Fruit fly (Drosophila melanogaster) whole organism, embryonic: Measurements from ENCODE around the gene GCC88.

ENCODE experiments used
- Abd-B ChIP-seq: fragments of 200-800 bp; sonication (Bioruptor generic); optimal IDR thresholded peaks from 2 replicates; lab custom pipeline; 2018; ENCODE audit warnings: missing biosample characterization, mild to moderate bottlenecking, missing genetic modification characterization, moderate library complexity
- B-H1 ChIP-seq: fragments of 200-800 bp; sonication (Bioruptor generic); IDR thresholded peaks from 3 replicates; pipeline ENCODE4 v1.3.6; 2022; ENCODE audit warnings: missing biosample characterization, missing genetic modification characterization
- B-H2 ChIP-seq: fragments of 200-800 bp; sonication (Bioruptor generic); optimal IDR thresholded peaks from 2 replicates; lab custom pipeline; 2018; ENCODE audit warnings: missing biosample characterization, mild to moderate bottlenecking, missing genetic modification characterization
- C15 ChIP-seq: fragments of 200-800 bp; sonication (Bioruptor generic); IDR thresholded peaks from 3 replicates; pipeline ENCODE4 v1.3.6; 2022; ENCODE audit warnings: missing biosample characterization, missing genetic modification characterization
- CG10431 ChIP-seq: fragments of 200-800 bp; sonication (Bioruptor generic); optimal IDR thresholded peaks from 3 replicates; lab custom pipeline; 2018; ENCODE audit warnings: missing biosample characterization, mild to moderate bottlenecking, missing genetic modification characterization
- CG10979 ChIP-seq: fragments of 200-800 bp; sonication (Bioruptor generic); optimal IDR thresholded peaks from 2 replicates; lab custom pipeline; 2018; ENCODE audit warnings: missing biosample characterization, mild to moderate bottlenecking, missing genetic modification characterization, moderate library complexity
- CG11456 ChIP-seq: fragments of 200-800 bp; sonication (Bioruptor generic); IDR thresholded peaks from 3 replicates; pipeline ENCODE4 v1.3.6; 2022; ENCODE audit warnings: missing biosample characterization, missing genetic modification characterization
- CG12071 ChIP-seq: fragments of 200-800 bp; sonication (Bioruptor generic); optimal IDR thresholded peaks from 3 replicates; lab custom pipeline; 2018; ENCODE audit warnings: missing biosample characterization, mild to moderate bottlenecking, missing genetic modification characterization
- CG12104 ChIP-seq: fragments of 200-800 bp; sonication (Bioruptor generic); optimal IDR thresholded peaks from 3 replicates; lab custom pipeline; 2016; ENCODE audit warnings: missing biosample characterization, missing genetic modification characterization
- CG12219 ChIP-seq: fragments of 200-800 bp; sonication (Bioruptor generic); optimal IDR thresholded peaks from 3 replicates; lab custom pipeline; 2018; ENCODE audit warnings: missing biosample characterization, mild to moderate bottlenecking, missing genetic modification characterization
- CG1233 ChIP-seq: fragments of 200-800 bp; sonication (Bioruptor generic); optimal IDR thresholded peaks from 4 replicates; lab custom pipeline; 2018; ENCODE audit warnings: missing biosample characterization, mild to moderate bottlenecking, missing genetic modification characterization
- CG12744 ChIP-seq: fragments of 200-800 bp; sonication (Bioruptor generic); optimal IDR thresholded peaks from 2 replicates; lab custom pipeline; 2016; ENCODE audit warnings: missing biosample characterization, missing genetic modification characterization
- CG14710 ChIP-seq: fragments of 200-800 bp; sonication (Bioruptor generic); optimal IDR thresholded peaks from 3 replicates; lab custom pipeline; 2019; ENCODE audit warnings: missing biosample characterization, mild to moderate bottlenecking, missing genetic modification characterization, moderate library complexity
- CG15479 ChIP-seq: fragments of 200-800 bp; sonication (Bioruptor generic); optimal IDR thresholded peaks from 3 replicates; lab custom pipeline; 2019; ENCODE audit warnings: missing biosample characterization, mild to moderate bottlenecking, missing genetic modification characterization, moderate library complexity
- CG16779 ChIP-seq: fragments of 200-800 bp; sonication (Bioruptor generic); IDR thresholded peaks from 2 replicates; pipeline ENCODE4 v1.3.6; 2022; ENCODE audit warnings: missing biosample characterization, missing genetic modification characterization
- CG16813 ChIP-seq: fragments of 200-800 bp; sonication (Bioruptor generic); IDR thresholded peaks from 3 replicates; pipeline ENCODE4 v1.3.6; 2022; ENCODE audit warnings: missing biosample characterization, missing genetic modification characterization; ENCODE audit not compliant: partially characterized antibody
- CG17361 ChIP-seq: fragments of 200-800 bp; sonication (Bioruptor generic); IDR thresholded peaks from 3 replicates; pipeline ENCODE4 v1.3.6; 2022; ENCODE audit warnings: missing biosample characterization, missing genetic modification characterization
- CG17612 ChIP-seq: fragments of 200-800 bp; sonication (Bioruptor generic); IDR thresholded peaks from 2 replicates; pipeline ENCODE4 v1.3.6; 2022; ENCODE audit warnings: missing biosample characterization, missing genetic modification characterization
- CG18011 ChIP-seq: fragments of 200-800 bp; sonication (Bioruptor generic); optimal IDR thresholded peaks from 2 replicates; lab custom pipeline; 2017; ENCODE audit warnings: missing biosample characterization, missing genetic modification characterization, mild to moderate bottlenecking, moderate library complexity, missing genotype
- CG2116 ChIP-seq: fragments of 200-800 bp; sonication (Bioruptor generic); optimal IDR thresholded peaks from 3 replicates; lab custom pipeline; 2018; ENCODE audit warnings: missing biosample characterization, mild to moderate bottlenecking, missing genetic modification characterization
- CG30403 ChIP-seq: fragments of 200-800 bp; sonication (Bioruptor generic); optimal IDR thresholded peaks from 3 replicates; lab custom pipeline; 2016; ENCODE audit warnings: missing biosample characterization, missing genetic modification characterization
- CG31224 ChIP-seq: fragments of 200-800 bp; sonication (Bioruptor generic); IDR thresholded peaks from 2 replicates; pipeline ENCODE4 v1.3.6; 2022; ENCODE audit warnings: missing biosample characterization, missing genetic modification characterization
- CG31441 ChIP-seq: fragments of 200-800 bp; sonication (Bioruptor generic); IDR thresholded peaks from 2 replicates; pipeline ENCODE4 v1.3.6; 2022; ENCODE audit warnings: missing biosample characterization, missing genetic modification characterization
- CG6272 ChIP-seq: fragments of 200-800 bp; sonication (Bioruptor generic); IDR thresholded peaks from 2 replicates; pipeline ENCODE4 v1.3.6; 2022; ENCODE audit warnings: missing biosample characterization, missing genetic modification characterization
- CG6654 ChIP-seq: fragments of 200-800 bp; sonication (Bioruptor generic); optimal IDR thresholded peaks from 2 replicates; lab custom pipeline; 2017; ENCODE audit warnings: missing biosample characterization, mild to moderate bottlenecking, missing genetic modification characterization
- CG6791 ChIP-seq: fragments of 200-800 bp; sonication (Bioruptor generic); IDR thresholded peaks from 3 replicates; pipeline ENCODE4 v1.3.6; 2022; ENCODE audit warnings: missing biosample characterization, missing genetic modification characterization; ENCODE audit not compliant: partially characterized antibody
- CG7556 ChIP-seq: fragments of 200-800 bp; sonication (Bioruptor generic); optimal IDR thresholded peaks from 2 replicates; lab custom pipeline; 2017; ENCODE audit warnings: missing biosample characterization, mild to moderate bottlenecking, missing genetic modification characterization
- CG7745 ChIP-seq: fragments of 200-800 bp; sonication (Bioruptor generic); optimal IDR thresholded peaks from 2 replicates; lab custom pipeline; 2018; ENCODE audit warnings: missing biosample characterization, mild to moderate bottlenecking, missing genetic modification characterization, moderate library complexity
- CG8290 ChIP-seq, 3 experiments: fragments of 200-800 bp; sonication (Bioruptor generic); optimal IDR thresholded peaks; 2 replicates each; lab custom pipeline; 2016 to 2019; ENCODE audit warnings: missing biosample characterization in 3 of 3, missing genetic modification characterization in 3 of 3, mild to moderate bottlenecking in 2 of 3, moderate library complexity in 1 of 3
- CG8359 ChIP-seq: fragments of 200-800 bp; sonication (Bioruptor generic); optimal IDR thresholded peaks from 2 replicates; lab custom pipeline; 2017; ENCODE audit warnings: missing biosample characterization, mild to moderate bottlenecking, missing genetic modification characterization, borderline replicate concordance
- CG9727 ChIP-seq: fragments of 200-800 bp; sonication (Bioruptor generic); optimal IDR thresholded peaks from 3 replicates; lab custom pipeline; 2017; ENCODE audit warnings: missing biosample characterization, mild to moderate bottlenecking, missing genetic modification characterization
- CG9797 ChIP-seq: fragments of 200-800 bp; sonication (Bioruptor generic); optimal IDR thresholded peaks from 3 replicates; lab custom pipeline; 2018; ENCODE audit warnings: missing biosample characterization, mild to moderate bottlenecking, missing genetic modification characterization
- CHES-1-like ChIP-seq: fragments of 200-800 bp; sonication (Bioruptor generic); optimal IDR thresholded peaks from 2 replicates; lab custom pipeline; 2016; ENCODE audit warnings: missing biosample characterization, missing genetic modification characterization
- Dip3 ChIP-seq: fragments of 200-800 bp; sonication (Bioruptor generic); optimal IDR thresholded peaks from 3 replicates; lab custom pipeline; 2016; ENCODE audit warnings: missing biosample characterization, missing genetic modification characterization
- Ets97D ChIP-seq: fragments of 200-800 bp; sonication (Bioruptor generic); optimal IDR thresholded peaks from 3 replicates; lab custom pipeline; 2016; ENCODE audit warnings: missing biosample characterization, missing genetic modification characterization
- Hand ChIP-seq: fragments of 200-800 bp; sonication (Bioruptor generic); optimal IDR thresholded peaks from 2 replicates; lab custom pipeline; 2017; ENCODE audit warnings: mild to moderate bottlenecking, missing biosample characterization, missing genetic modification reagents, missing genetic modification characterization
- Six4 ChIP-seq: fragments of 200-800 bp; sonication (Bioruptor generic); optimal IDR thresholded peaks from 2 replicates; lab custom pipeline; 2016; ENCODE audit warnings: missing biosample characterization, missing genetic modification characterization
- Sry-β ChIP-seq: fragments of 200-800 bp; sonication (Bioruptor generic); optimal IDR thresholded peaks from 2 replicates; lab custom pipeline; 2018; ENCODE audit warnings: missing biosample characterization, mild to moderate bottlenecking, missing genetic modification characterization, moderate library complexity
- TFAM ChIP-seq: fragments of 200-800 bp; sonication (Bioruptor generic); optimal IDR thresholded peaks from 2 replicates; lab custom pipeline; 2017; ENCODE audit warnings: missing biosample characterization, missing genetic modification characterization, inconsistent platforms
- bcd ChIP-seq: fragments of 200-800 bp; sonication (Bioruptor generic); optimal IDR thresholded peaks from 2 replicates; lab custom pipeline; 2017; ENCODE audit warnings: missing biosample characterization, mild to moderate bottlenecking, missing genetic modification characterization
- dati ChIP-seq: fragments of 200-800 bp; sonication (Bioruptor generic); IDR thresholded peaks from 2 replicates; pipeline ENCODE4 v1.3.6; 2022; ENCODE audit warnings: missing biosample characterization, missing genetic modification characterization
- gcm ChIP-seq: fragments of 200-800 bp; sonication (Bioruptor generic); optimal IDR thresholded peaks from 2 replicates; lab custom pipeline; 2019; ENCODE audit warnings: missing biosample characterization, mild to moderate bottlenecking, missing genetic modification characterization, moderate library complexity
- ind ChIP-seq: fragments of 200-800 bp; sonication (Bioruptor generic); optimal IDR thresholded peaks from 3 replicates; lab custom pipeline; 2016; ENCODE audit warnings: missing biosample characterization, missing genetic modification characterization
- pho ChIP-seq: fragments of 200-800 bp; sonication (Bioruptor generic); optimal IDR thresholded peaks from 2 replicates; lab custom pipeline; 2016; ENCODE audit warnings: missing biosample characterization, missing genetic modification characterization
- repo ChIP-seq: fragments of 200-800 bp; sonication (Bioruptor generic); optimal IDR thresholded peaks from 2 replicates; lab custom pipeline; 2016; ENCODE audit warnings: missing biosample characterization, missing genetic modification characterization
- rib ChIP-seq: fragments of 200-800 bp; sonication (Bioruptor generic); IDR thresholded peaks from 2 replicates; pipeline ENCODE4 v1.3.6; 2022; ENCODE audit warnings: missing biosample characterization, missing genetic modification characterization
- sens ChIP-seq: fragments of 200-800 bp; sonication (Bioruptor generic); peaks from one replicate; lab custom pipeline; 2016; ENCODE audit warnings: missing biosample characterization, missing genetic modification characterization
- seq ChIP-seq: fragments of 200-800 bp; sonication (Bioruptor generic); IDR thresholded peaks from 2 replicates; pipeline ENCODE4 v1.3.6; 2022; ENCODE audit warnings: missing biosample characterization, missing genetic modification characterization
- sr ChIP-seq: fragments of 200-800 bp; sonication (Bioruptor generic); IDR thresholded peaks from 3 replicates; pipeline ENCODE4 v1.3.6; 2022; ENCODE audit warnings: missing biosample characterization, missing genetic modification characterization
- ttk ChIP-seq: fragments of 200-800 bp; sonication (Bioruptor generic); IDR thresholded peaks from 2 replicates; pipeline ENCODE4 v2.1.2; 2022; ENCODE audit warnings: missing biosample characterization, missing genetic modification characterization

Gene GCC88

DNA sequence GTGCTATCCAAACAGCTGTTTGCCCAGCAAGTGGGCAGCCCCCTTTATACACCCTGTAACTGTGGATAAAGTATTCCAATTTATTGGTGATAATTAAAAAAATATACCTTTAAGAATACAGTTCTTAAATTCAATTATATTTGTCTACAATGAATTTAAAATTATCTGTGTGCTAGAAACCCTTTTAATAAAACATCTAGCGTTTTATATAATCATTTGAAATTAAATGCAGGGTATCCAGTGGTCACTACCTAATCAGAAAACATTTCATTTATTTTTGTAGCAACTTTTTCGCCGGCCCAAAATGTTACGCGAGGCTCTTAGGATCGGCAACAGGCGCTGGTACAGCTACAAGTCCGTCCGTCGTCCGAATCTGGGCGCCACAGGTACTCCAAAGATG lies 3.9 kb downstream of the GCC88 start, which contains the start of gene CG17726 (continued):
- no peak for TF ChIP-seq CG6791 (GFP tag; lab: Robert Waterston, UW)
- peak; percentile 97 for TF ChIP-seq CG30403 (GFP tag; lab: Kevin White, UChicago)
- TF ChIP-seq CG12104 (GFP tag; lab: Kevin White, UChicago): peak; percentile 89
- TF ChIP-seq CG10979 (tag; lab: Kevin White, UChicago): peak; percentile 97
- TF ChIP-seq gcm (GFP tag; lab: Kevin White, UChicago): peak; percentile 98
- peak; percentile 90 for TF ChIP-seq CG12071 (GFP tag; lab: Kevin White, UChicago)
- peak; percentile 97 for TF ChIP-seq CG14710
- TF ChIP-seq repo: peak; percentile 76
- peak; percentile 90 for TF ChIP-seq TFAM
- TF ChIP-seq Abd-B (GFP tag; lab: Kevin White, UChicago): peak; percentile 94
- peak; percentile 96 for TF ChIP-seq ind (GFP tag; lab: Kevin White, UChicago)
- TF ChIP-seq CG12744 (GFP tag; lab: Kevin White, UChicago): peak; percentile 92
- TF ChIP-seq CG17612: peak; percentile 96
- TF ChIP-seq rib (GFP tag; lab: Robert Waterston, UW): peak; percentile 97
- TF ChIP-seq CG7556: peak; percentile 96
- peak; percentile 83 for TF ChIP-seq CG18011 (GFP tag; lab: Kevin White, UChicago)
- peak; percentile 65 for TF ChIP-seq CG15479 (GFP tag; lab: Kevin White, UChicago)
- peak; percentile 87 for TF ChIP-seq pho (GFP tag; lab: Kevin White, UChicago)
- peak; percentile 92 for TF ChIP-seq C15
- peak; percentile 12 for TF ChIP-seq CG9797
- peak; percentile 83 for TF ChIP-seq CG8359 (GFP tag; lab: Kevin White, UChicago)
- peak; percentile 91 for TF ChIP-seq CG10431 (GFP tag; lab: Kevin White, UChicago)
- TF ChIP-seq CG17361: peak; percentile 97
- peak; percentile 39 for TF ChIP-seq Sry-β (GFP tag; lab: Kevin White, UChicago)
- peak; percentile 92 for TF ChIP-seq B-H2 (GFP tag; lab: Kevin White, UChicago)
- peak; percentile 97 for TF ChIP-seq seq (GFP tag; lab: Robert Waterston, UW)
- TF ChIP-seq CG2116: peak; percentile 86
- peak; percentile 99 for TF ChIP-seq sens (GFP tag; lab: Kevin White, UChicago)
- TF ChIP-seq CG16813 (GFP tag; lab: Robert Waterston, UW): no peak
- peak; percentile 97 for TF ChIP-seq CG11456 (GFP tag; lab: Robert Waterston, UW)
- TF ChIP-seq CG8290 (GFP tag; optimal IDR thresholded peaks at IDR 0.05; lab: Kevin White, UChicago): peak; percentile 94
- peak in 1 of 2 experiments; percentile 75 for TF ChIP-seq CG8290 (tag; optimal IDR thresholded peaks at IDR 0.05; lab: Kevin White, UChicago)
- peak; percentile 95 for TF ChIP-seq CG12219 (GFP tag; lab: Kevin White, UChicago)
- peak; percentile 93 for TF ChIP-seq CG6272 (GFP tag; lab: Robert Waterston, UW)
- peak; percentile 98 for TF ChIP-seq CG31441 (GFP tag; lab: Robert Waterston, UW)
- TF ChIP-seq Ets97D (GFP tag; lab: Kevin White, UChicago): peak; percentile 46
- peak; percentile 90 for TF ChIP-seq CG16779 (GFP tag; lab: Robert Waterston, UW)
- TF ChIP-seq CG9727 (GFP tag; lab: Kevin White, UChicago): peak; percentile 97
- peak; percentile 69 for TF ChIP-seq CG6654
- TF ChIP-seq CG1233: peak; percentile 91
- peak; percentile 76; the same call in 1 of the 3 replicates for TF ChIP-seq sr (GFP tag; lab: Robert Waterston, UW)
- TF ChIP-seq B-H1: peak; percentile 97
- TF ChIP-seq CHES-1-like: peak; percentile 84
- peak; percentile 98 for TF ChIP-seq ttk
- TF ChIP-seq CG7745 (tag; lab: Kevin White, UChicago): peak; percentile 92
- peak; percentile 92 for TF ChIP-seq Hand (GFP tag; lab: Kevin White, UChicago)
- peak; percentile 96 for TF ChIP-seq Six4
- peak; percentile 94 for TF ChIP-seq dati (GFP tag; lab: Robert Waterston, UW)
- peak; percentile 95 for TF ChIP-seq CG31224 (GFP tag; lab: Robert Waterston, UW)
- TF ChIP-seq bcd (GFP tag; lab: Kevin White, UChicago): peak; percentile 95
- TF ChIP-seq Dip3: peak; percentile 81
